Fruit fly (Drosophila melanogaster) whole organism, embryonic: Measurements from ENCODE around the gene amos.

Experiments used
- BEAF-32 ChIP-seq: fragments of 200-800 bp; sonication (Bioruptor generic); optimal IDR thresholded peaks from 3 replicates; lab custom pipeline; 2017; ENCODE audit warnings: missing biosample characterization, missing genetic modification characterization, mild to moderate bottlenecking, moderate library complexity, missing genetic modification reagents
- C15 ChIP-seq: fragments of 200-800 bp; sonication (Bioruptor generic); IDR thresholded peaks from 3 replicates; pipeline ENCODE4 v1.3.6; 2022; ENCODE audit warnings: missing biosample characterization, missing genetic modification characterization
- CG10565 ChIP-seq: fragments of 200-800 bp; sonication (Bioruptor generic); optimal IDR thresholded peaks from 3 replicates; lab custom pipeline; 2016; ENCODE audit warnings: missing biosample characterization, mild to moderate bottlenecking, missing genetic modification characterization
- CG10979 ChIP-seq: fragments of 200-800 bp; sonication (Bioruptor generic); optimal IDR thresholded peaks from 2 replicates; lab custom pipeline; 2018; ENCODE audit warnings: missing biosample characterization, mild to moderate bottlenecking, missing genetic modification characterization, moderate library complexity
- CG32767 ChIP-seq: fragments of 200-800 bp; sonication (Bioruptor generic); IDR thresholded peaks from 2 replicates; pipeline ENCODE4 v1.3.6; 2022; ENCODE audit warnings: missing biosample characterization, missing genetic modification characterization
- CG3995 ChIP-seq: fragments of 200-800 bp; sonication (Bioruptor generic); optimal IDR thresholded peaks from 3 replicates; lab custom pipeline; 2016; ENCODE audit warnings: missing biosample characterization, missing genetic modification characterization
- CG43689 ChIP-seq: fragments of 200-800 bp; sonication (Bioruptor generic); IDR thresholded peaks from 2 replicates; pipeline ENCODE4 v1.3.6; 2022; ENCODE audit warnings: missing biosample characterization, missing genetic modification characterization
- D19A ChIP-seq: fragments of 200-800 bp; optimal IDR thresholded peaks from 3 replicates; lab custom pipeline; 2019; ENCODE audit warnings: missing biosample characterization, mild to moderate bottlenecking, missing genetic modification characterization, moderate library complexity
- Six4 ChIP-seq: fragments of 200-800 bp; sonication (Bioruptor generic); optimal IDR thresholded peaks from 2 replicates; lab custom pipeline; 2016; ENCODE audit warnings: missing biosample characterization, missing genetic modification characterization
- bigmax ChIP-seq: fragments of 200-800 bp; sonication (Bioruptor generic); optimal IDR thresholded peaks from 2 replicates; lab custom pipeline; 2018; ENCODE audit warnings: missing biosample characterization, mild to moderate bottlenecking, missing genetic modification characterization

dm6 chr2L:18546426-18546825, 50.3 kb downstream of the amos start:
- TF ChIP-seq D19A (tag; lab: Kevin White, UChicago) (no peak), CG3995 (GFP tag; lab: Kevin White, UChicago) (no peak), Six4 (GFP tag; lab: Kevin White, UChicago) (no peak), bigmax (no peak), BEAF-32 (GFP tag; lab: Kevin White, UChicago) (no peak), CG32767 (no peak), CG43689 (GFP tag; lab: Robert Waterston, UW) (no peak), CG10565 (no peak), CG10979 (tag; lab: Kevin White, UChicago) (no peak), C15 (GFP tag; lab: Robert Waterston, UW) (no peak)
